Worm (Caenorhabditis elegans) whole organism, young adult: ENCODE data around the gene ncam-1.

ENCODE experiments used
- F49E8.2 ChIP-seq: sonication (generic microtip); optimal IDR thresholded peaks from 3 replicates; lab custom pipeline; 2017; ENCODE audit warnings: missing genetic modification characterization, mild to moderate bottlenecking, missing compliant biosample characterization, antibody characterized with exemption, moderate library complexity; ENCODE audit not compliant: insufficient read depth
- T07F8.4 ChIP-seq: sonication (generic microtip); optimal IDR thresholded peaks from 2 replicates; lab custom pipeline; 2016; ENCODE audit warnings: mild to moderate bottlenecking, missing genetic modification characterization, moderate library complexity, missing compliant biosample characterization
- ama-1 ChIP-seq, 3 experiments: fragments of 150-350 bp in 1 of 3; sonication (generic microtip) in 2 of 3; optimal IDR thresholded peaks; 2 replicates each; lab custom pipeline; 2014 to 2018; ENCODE audit warnings: missing biosample characterization in 2 of 3, missing genetic modification characterization in 2 of 3, missing genetic modification reagents in 2 of 3
- atf-7 ChIP-seq: sonication (generic microtip); optimal IDR thresholded peaks from 2 replicates; lab custom pipeline; 2017; ENCODE audit warnings: mild to moderate bottlenecking, missing genetic modification characterization, missing compliant biosample characterization
- cebp-1 ChIP-seq, 2 experiments: fragments of 200-800 bp in 1 of 2; sonication (Bioruptor generic) in 1 of 2; sonication (generic microtip) in 1 of 2; IDR thresholded peaks in 1 of 2; optimal IDR thresholded peaks in 1 of 2; 2 replicates each; pipeline versions ENCODE4 v1.3.6 to Lab custom; 2017 to 2022; ENCODE audit warnings: missing compliant biosample characterization in 2 of 2, missing genetic modification characterization in 2 of 2, mild to moderate bottlenecking in 1 of 2, missing genetic modification reagents in 1 of 2, moderate library complexity in 1 of 2
- die-1 ChIP-seq: sonication (generic microtip); optimal IDR thresholded peaks from 2 replicates; lab custom pipeline; 2016; ENCODE audit warnings: missing genotype, mild to moderate bottlenecking, missing genetic modification characterization, missing compliant biosample characterization
- dpl-1 ChIP-seq: fragments of 150-350 bp; optimal IDR thresholded peaks from 2 replicates; lab custom pipeline; 2014; ENCODE audit warnings: missing biosample characterization, missing genetic modification reagents, missing genetic modification characterization
- let-526 ChIP-seq: fragments of 200-800 bp; sonication (Bioruptor generic); IDR thresholded peaks from 2 replicates; pipeline ENCODE4 v1.3.6; 2022; ENCODE audit warnings: missing genetic modification reagents, missing genetic modification characterization, missing compliant biosample characterization
- lin-35 ChIP-seq, 3 experiments: fragments of 150-350 bp in 2 of 3; sonication (generic microtip) in 1 of 3; optimal IDR thresholded peaks; 2 replicates each; lab custom pipeline; 2014 to 2018; ENCODE audit warnings: missing biosample characterization in 3 of 3, missing genetic modification characterization in 3 of 3, missing genetic modification reagents in 3 of 3
- lin-40 ChIP-seq: sonication (generic microtip); optimal IDR thresholded peaks from 2 replicates; lab custom pipeline; 2016; ENCODE audit warnings: missing genetic modification characterization, mild to moderate bottlenecking, missing compliant biosample characterization, missing genotype, missing genetic modification reagents
- lir-1 ChIP-seq: fragments of 200-800 bp; sonication (Bioruptor generic); conservative IDR thresholded peaks from 2 replicates; pipeline ENCODE4 v1.3.6; 2022; ENCODE audit warnings: missing genetic modification reagents, missing genetic modification characterization, missing compliant biosample characterization
- madf-6 ChIP-seq: fragments of 200-800 bp; sonication (Bioruptor generic); IDR thresholded peaks from 2 replicates; pipeline ENCODE4 v1.3.6; 2022; ENCODE audit warnings: missing genetic modification reagents, missing genetic modification characterization, missing compliant biosample characterization
- snpc-3.4 ChIP-seq: sonication (generic microtip); optimal IDR thresholded peaks from 2 replicates; lab custom pipeline; 2017; ENCODE audit warnings: missing genetic modification characterization, mild to moderate bottlenecking, missing compliant biosample characterization, antibody characterized with exemption, moderate library complexity, missing genotype, missing genetic modification reagents
- unc-62 ChIP-seq: fragments of 150-350 bp; optimal IDR thresholded peaks from 2 replicates; lab custom pipeline; 2014; ENCODE audit warnings: missing biosample characterization, missing genetic modification reagents, missing genetic modification characterization

ce11 chrX:655884-656283 is 35.8 kb upstream of the ncam-1 start, which contains the start of gene lpr-7:
- TF ChIP-seq unc-62 (no peak), lir-1 (no peak), die-1 (no peak), lin-35 (GFP tag; optimal IDR thresholded peaks at IDR 0.05; lab: Kevin White, UChicago) (no peak), T07F8.4 (tag; lab: Kevin White, UChicago) (no peak), snpc-3.4 (no peak), ama-1 (optimal IDR thresholded peaks at IDR 0.05; lab: Kevin White, UChicago) (no peak), ama-1 (GFP tag; optimal IDR thresholded peaks at IDR 0.05; lab: Kevin White, UChicago) (no peak), dpl-1 (GFP tag; lab: Kevin White, UChicago) (no peak), atf-7 (no peak), madf-6 (GFP tag; lab: Robert Waterston, UW) (no peak), cebp-1 (GFP tag; IDR thresholded peaks at IDR 0.05; lab: Robert Waterston, UW) (no peak), cebp-1 (tag; optimal IDR thresholded peaks at IDR 0.05; lab: Kevin White, UChicago) (no peak), F49E8.2 (tag; lab: Kevin White, UChicago) (no peak), let-526 (GFP tag; lab: Robert Waterston, UW) (no peak), lin-40 (tag; lab: Kevin White, UChicago) (no peak)
